Fruit fly (Drosophila melanogaster) whole organism, embryonic: ENCODE results near the gene Idgf3.
A peak's percentile ranks its signal among the peaks of the same experiment; 100 is the strongest.

Experiments
- CG11723 ChIP-seq: fragments of 200-800 bp; sonication (Bioruptor generic); optimal IDR thresholded peaks from 2 replicates; lab custom pipeline; 2017; ENCODE audit warnings: missing biosample characterization, mild to moderate bottlenecking, missing genetic modification characterization
- CG12071 ChIP-seq: fragments of 200-800 bp; sonication (Bioruptor generic); optimal IDR thresholded peaks from 3 replicates; lab custom pipeline; 2018; ENCODE audit warnings: missing biosample characterization, mild to moderate bottlenecking, missing genetic modification characterization
- CG12104 ChIP-seq: fragments of 200-800 bp; sonication (Bioruptor generic); optimal IDR thresholded peaks from 3 replicates; lab custom pipeline; 2016; ENCODE audit warnings: missing biosample characterization, missing genetic modification characterization
- CG12155 ChIP-seq: fragments of 200-800 bp; sonication (Bioruptor generic); optimal IDR thresholded peaks from 3 replicates; lab custom pipeline; 2016; ENCODE audit warnings: missing biosample characterization, missing genetic modification characterization
- CG12769 ChIP-seq: fragments of 200-800 bp; sonication (Bioruptor generic); optimal IDR thresholded peaks from 2 replicates; lab custom pipeline; 2019; ENCODE audit warnings: missing biosample characterization, mild to moderate bottlenecking, missing genetic modification characterization, moderate library complexity
- CG12942 ChIP-seq: fragments of 200-800 bp; sonication (Bioruptor generic); optimal IDR thresholded peaks from 3 replicates; lab custom pipeline; 2016; ENCODE audit warnings: missing biosample characterization, missing genetic modification characterization
- CG14710 ChIP-seq: fragments of 200-800 bp; sonication (Bioruptor generic); optimal IDR thresholded peaks from 3 replicates; lab custom pipeline; 2019; ENCODE audit warnings: missing biosample characterization, mild to moderate bottlenecking, missing genetic modification characterization, moderate library complexity
- CG14860 ChIP-seq: fragments of 200-800 bp; sonication (Bioruptor generic); IDR thresholded peaks from 3 replicates; pipeline ENCODE4 v1.3.6; 2022; ENCODE audit warnings: missing biosample characterization, missing genetic modification characterization; ENCODE audit not compliant: partially characterized antibody
- CG1602 ChIP-seq: fragments of 200-800 bp; sonication (Bioruptor generic); optimal IDR thresholded peaks from 3 replicates; lab custom pipeline; 2016; ENCODE audit warnings: missing biosample characterization, missing genetic modification characterization
- CG17385 ChIP-seq: fragments of 200-800 bp; sonication (Bioruptor generic); optimal IDR thresholded peaks from 3 replicates; lab custom pipeline; 2018; ENCODE audit warnings: missing biosample characterization, mild to moderate bottlenecking, missing genetic modification characterization
- CG17612 ChIP-seq: fragments of 200-800 bp; sonication (Bioruptor generic); IDR thresholded peaks from 2 replicates; pipeline ENCODE4 v1.3.6; 2022; ENCODE audit warnings: missing biosample characterization, missing genetic modification characterization
- CG2202 ChIP-seq: fragments of 200-800 bp; sonication (Bioruptor generic); optimal IDR thresholded peaks from 2 replicates; lab custom pipeline; 2018; ENCODE audit warnings: missing biosample characterization, mild to moderate bottlenecking, missing genetic modification characterization
- CG3281 ChIP-seq: fragments of 200-800 bp; sonication (Bioruptor generic); optimal IDR thresholded peaks from 3 replicates; lab custom pipeline; 2017; ENCODE audit warnings: missing biosample characterization, mild to moderate bottlenecking, missing genetic modification characterization
- CG34422 ChIP-seq: fragments of 200-800 bp; sonication (Bioruptor generic); IDR thresholded peaks from 3 replicates; pipeline ENCODE4 v1.3.6; 2022; ENCODE audit warnings: missing biosample characterization, missing genetic modification characterization
- CG3838 ChIP-seq: fragments of 200-800 bp; sonication (Bioruptor generic); optimal IDR thresholded peaks from 3 replicates; lab custom pipeline; 2016; ENCODE audit warnings: missing biosample characterization, missing genetic modification characterization
- CG4424 ChIP-seq: fragments of 200-800 bp; sonication (Bioruptor generic); optimal IDR thresholded peaks from 3 replicates; lab custom pipeline; 2016; ENCODE audit warnings: missing biosample characterization, missing genetic modification characterization
- CG4707 ChIP-seq: fragments of 200-800 bp; sonication (Bioruptor generic); optimal IDR thresholded peaks from 2 replicates; lab custom pipeline; 2018; ENCODE audit warnings: missing biosample characterization, mild to moderate bottlenecking, missing genetic modification characterization, moderate library complexity
- CG6813 ChIP-seq: fragments of 200-800 bp; sonication (Bioruptor generic); optimal IDR thresholded peaks from 2 replicates; lab custom pipeline; 2017; ENCODE audit warnings: missing biosample characterization, missing genetic modification characterization, mild to moderate bottlenecking, moderate library complexity, missing genetic modification reagents
- CG7271 ChIP-seq: fragments of 200-800 bp; sonication (Bioruptor generic); optimal IDR thresholded peaks from 2 replicates; lab custom pipeline; 2018; ENCODE audit warnings: missing biosample characterization, mild to moderate bottlenecking, missing genetic modification characterization, moderate library complexity
- CG7357 ChIP-seq: fragments of 200-800 bp; sonication (Bioruptor generic); IDR thresholded peaks from 3 replicates; pipeline ENCODE4 v1.3.6; 2022; ENCODE audit warnings: missing biosample characterization, missing genetic modification characterization
- CG8089 ChIP-seq: fragments of 200-800 bp; sonication (Bioruptor generic); optimal IDR thresholded peaks from 3 replicates; lab custom pipeline; 2016; ENCODE audit warnings: missing biosample characterization, missing genetic modification characterization
- CG8359 ChIP-seq: fragments of 200-800 bp; sonication (Bioruptor generic); optimal IDR thresholded peaks from 2 replicates; lab custom pipeline; 2017; ENCODE audit warnings: missing biosample characterization, mild to moderate bottlenecking, missing genetic modification characterization, borderline replicate concordance
- CG8924 ChIP-seq: fragments of 200-800 bp; optimal IDR thresholded peaks from 3 replicates; lab custom pipeline; 2019; ENCODE audit warnings: missing biosample characterization, mild to moderate bottlenecking, missing genetic modification characterization, moderate library complexity
- CG9437 ChIP-seq: fragments of 200-800 bp; sonication (Bioruptor generic); optimal IDR thresholded peaks from 2 replicates; lab custom pipeline; 2018; ENCODE audit warnings: missing biosample characterization, mild to moderate bottlenecking, missing genetic modification characterization
- CoRest ChIP-seq: fragments of 200-800 bp; sonication (Bioruptor generic); optimal IDR thresholded peaks from 3 replicates; lab custom pipeline; 2018; ENCODE audit warnings: missing biosample characterization, mild to moderate bottlenecking, missing genetic modification characterization, moderate library complexity
- Fer3 ChIP-seq: fragments of 200-800 bp; sonication (Bioruptor generic); optimal IDR thresholded peaks from 2 replicates; lab custom pipeline; 2018; ENCODE audit warnings: missing biosample characterization, mild to moderate bottlenecking, missing genetic modification characterization, moderate library complexity
- Kr ChIP-seq: fragments of 200-800 bp; sonication (Bioruptor generic); optimal IDR thresholded peaks from 2 replicates; lab custom pipeline; 2017; ENCODE audit warnings: missing biosample characterization, mild to moderate bottlenecking, missing genetic modification characterization
- Nf-YB ChIP-seq: fragments of 200-800 bp; sonication (Bioruptor generic); optimal IDR thresholded peaks from 3 replicates; lab custom pipeline; 2019; ENCODE audit warnings: missing biosample characterization, mild to moderate bottlenecking, missing genetic modification characterization, moderate library complexity
- NfI ChIP-seq: fragments of 200-800 bp; sonication (Bioruptor generic); optimal IDR thresholded peaks from 3 replicates; lab custom pipeline; 2018; ENCODE audit warnings: missing biosample characterization, mild to moderate bottlenecking, missing genetic modification characterization, moderate library complexity
- Rfx ChIP-seq: fragments of 200-800 bp; sonication (Bioruptor generic); IDR thresholded peaks from 2 replicates; pipeline ENCODE4 v1.3.6; 2022; ENCODE audit warnings: missing biosample characterization, missing genetic modification characterization
- Trl ChIP-seq, 3 experiments: fragments of >200 bp in 2 of 3; fragments of 200-800 bp in 1 of 3; sonication (Bioruptor generic) in 1 of 3; optimal IDR thresholded peaks; 2 replicates in 1 of 3; 3 replicates in 2 of 3; lab custom pipeline; 2016 to 2017; ENCODE audit warnings: missing biosample characterization in 1 of 3, missing genetic modification characterization in 1 of 3
- ara ChIP-seq: fragments of 200-800 bp; sonication (Bioruptor generic); IDR thresholded peaks from 2 replicates; pipeline ENCODE4 v1.3.6; 2022; ENCODE audit warnings: missing biosample characterization, missing genetic modification characterization
- bsh ChIP-seq, 2 experiments: fragments of 200-800 bp; sonication (Bioruptor generic); optimal IDR thresholded peaks; 2 replicates each; lab custom pipeline; 2017 to 2018; ENCODE audit warnings: mild to moderate bottlenecking in 2 of 2, missing biosample characterization in 2 of 2, missing genetic modification characterization in 2 of 2, moderate library complexity in 1 of 2
- chinmo ChIP-seq: fragments of 200-800 bp; sonication (Bioruptor generic); IDR thresholded peaks from 4 replicates; pipeline ENCODE4 v1.3.6; 2022; ENCODE audit warnings: missing biosample characterization, missing genetic modification characterization; ENCODE audit not compliant: partially characterized antibody
- dmrt11E ChIP-seq: fragments of 200-800 bp; sonication (Bioruptor generic); optimal IDR thresholded peaks from 3 replicates; lab custom pipeline; 2018; ENCODE audit warnings: missing biosample characterization, mild to moderate bottlenecking, missing genetic modification characterization, moderate library complexity
- fd102C ChIP-seq: fragments of 200-800 bp; sonication (Bioruptor generic); optimal IDR thresholded peaks from 2 replicates; lab custom pipeline; 2018; ENCODE audit warnings: missing biosample characterization, mild to moderate bottlenecking, missing genetic modification characterization, moderate library complexity
- gem ChIP-seq: fragments of 200-800 bp; sonication (Bioruptor generic); optimal IDR thresholded peaks from 2 replicates; lab custom pipeline; 2019; ENCODE audit warnings: missing biosample characterization, mild to moderate bottlenecking, missing genetic modification characterization, moderate library complexity
- grn ChIP-seq: fragments of 200-800 bp; sonication (Bioruptor generic); optimal IDR thresholded peaks from 3 replicates; lab custom pipeline; 2017; ENCODE audit warnings: missing biosample characterization, missing genetic modification characterization
- lab ChIP-seq: fragments of 200-800 bp; sonication (Bioruptor generic); optimal IDR thresholded peaks from 3 replicates; lab custom pipeline; 2017; ENCODE audit warnings: missing biosample characterization, missing genetic modification characterization, mild to moderate bottlenecking, moderate library complexity, missing genetic modification reagents
- trh ChIP-seq: fragments of 200-800 bp; sonication (Bioruptor generic); optimal IDR thresholded peaks from 2 replicates; lab custom pipeline; 2016; ENCODE audit warnings: missing biosample characterization, missing genetic modification characterization
- tup ChIP-seq: fragments of 200-800 bp; sonication (Bioruptor generic); optimal IDR thresholded peaks from 2 replicates; lab custom pipeline; 2016; ENCODE audit warnings: missing biosample characterization, mild to moderate bottlenecking, missing genetic modification characterization, moderate library complexity
- zen ChIP-seq: fragments of 200-800 bp; sonication (Bioruptor generic); optimal IDR thresholded peaks from 3 replicates; lab custom pipeline; 2018; ENCODE audit warnings: missing biosample characterization, mild to moderate bottlenecking, missing genetic modification characterization, moderate library complexity
- zfh1 ChIP-seq: fragments of 200-800 bp; sonication (Bioruptor generic); IDR thresholded peaks from 3 replicates; pipeline ENCODE4 v1.3.6; 2022; ENCODE audit warnings: missing biosample characterization, missing genetic modification characterization

The Idgf3 gene

DNA sequence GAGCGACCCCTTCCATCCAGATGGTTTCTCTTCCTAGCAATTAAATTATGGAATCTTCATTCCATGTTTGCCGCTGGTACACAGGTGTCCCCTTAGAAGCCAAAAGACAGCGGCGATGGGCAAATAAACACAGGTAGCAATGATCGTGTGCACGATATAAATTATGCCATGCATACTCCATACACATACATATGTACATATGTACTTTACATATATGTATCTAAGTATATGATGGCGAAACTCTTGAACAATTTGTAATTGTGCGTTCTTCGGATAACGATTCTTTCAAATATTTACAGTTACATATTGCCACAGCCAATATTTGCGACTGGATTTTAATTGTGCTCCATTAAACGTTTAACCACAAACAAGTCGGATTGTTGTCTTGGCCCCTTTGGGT, 25.8 kb downstream of the Idgf3 start (continued):
- TF ChIP-seq CG3281 (GFP tag; lab: Kevin White, UChicago) (no peak), CG9437 (GFP tag; lab: Kevin White, UChicago) (no peak), CG8359 (GFP tag; lab: Kevin White, UChicago) (peak; percentile 38), CG12942 (GFP tag; lab: Kevin White, UChicago) (peak; percentile 41), CG6813 (peak; percentile 58), CG7271 (tag; lab: Kevin White, UChicago) (peak; percentile 32), trh (peak; percentile 32), CG12071 (GFP tag; lab: Kevin White, UChicago) (peak; percentile 40), ara (GFP tag; lab: Robert Waterston, UW) (peak; percentile 18; the same call in 1 of the 2 replicates), CG12155 (GFP tag; lab: Kevin White, UChicago) (no peak), CG17612 (GFP tag; lab: Robert Waterston, UW) (no peak), dmrt11E (tag; lab: Kevin White, UChicago) (peak; percentile 68), zen (tag; lab: Kevin White, UChicago) (peak; percentile 23), CoRest (tag; lab: Kevin White, UChicago) (no peak), CG1602 (GFP tag; lab: Kevin White, UChicago) (no peak), CG8089 (peak; percentile 37), Kr (GFP tag; lab: Kevin White, UChicago) (peak; percentile 33), fd102C (GFP tag; lab: Kevin White, UChicago) (peak; percentile 77), Nf-YB (GFP tag; lab: Kevin White, UChicago) (peak; percentile 35), gem (tag; lab: Kevin White, UChicago) (peak; percentile 61), CG12769 (peak; percentile 38), grn (GFP tag; lab: Kevin White, UChicago) (peak; percentile 22), Rfx (GFP tag; lab: Robert Waterston, UW) (no peak), zfh1 (GFP tag; lab: Robert Waterston, UW) (peak; percentile 49; the same call in 2 of the 3 replicates), CG4707 (GFP tag; lab: Kevin White, UChicago) (peak; percentile 24), CG14860 (no peak), CG7357 (GFP tag; lab: Robert Waterston, UW) (no peak), CG2202 (tag; lab: Kevin White, UChicago) (peak; percentile 70), CG34422 (GFP tag; lab: Robert Waterston, UW) (no peak), Fer3 (tag; lab: Kevin White, UChicago) (peak; percentile 0), bsh (GFP tag; optimal IDR thresholded peaks at IDR 0.05; lab: Kevin White, UChicago) (peak in 1 of 2 experiments; percentile 66), CG3838 (GFP tag; lab: Kevin White, UChicago) (peak; percentile 21), chinmo (GFP tag; lab: Robert Waterston, UW) (no peak), tup (GFP tag; lab: Kevin White, UChicago) (no peak), Trl (optimal IDR thresholded peaks at IDR 0.05; lab: Kevin White, UChicago) (no peak), Trl (GFP tag; optimal IDR thresholded peaks at IDR 0.05; lab: Kevin White, UChicago) (peak; percentile 34), CG4424 (peak; percentile 19), CG17385 (peak; percentile 38), CG8924 (peak; percentile 45), lab (GFP tag; lab: Kevin White, UChicago) (peak; percentile 29), CG12104 (GFP tag; lab: Kevin White, UChicago) (peak; percentile 31), NfI (GFP tag; lab: Kevin White, UChicago) (peak; percentile 2), CG11723 (GFP tag; lab: Kevin White, UChicago) (no peak), CG14710 (tag; lab: Kevin White, UChicago) (peak; percentile 42)
